Worm (Caenorhabditis elegans) whole organism, young adult: Measurements from ENCODE around the gene ZK688.4.
A peak's percentile ranks its signal among the peaks of the same experiment; 100 is the strongest.

Experiments used
- F49E8.2 ChIP-seq: sonication (generic microtip); optimal IDR thresholded peaks from 3 replicates; lab custom pipeline; 2017; ENCODE audit warnings: missing genetic modification characterization, mild to moderate bottlenecking, missing compliant biosample characterization, antibody characterized with exemption, moderate library complexity; ENCODE audit not compliant: insufficient read depth
- F52B5.7 ChIP-seq: sonication (generic microtip); optimal IDR thresholded peaks from 2 replicates; lab custom pipeline; 2016; ENCODE audit warnings: mild to moderate bottlenecking, missing genetic modification characterization, missing compliant biosample characterization
- F55B11.4 ChIP-seq: sonication (generic microtip); optimal IDR thresholded peaks from 2 replicates; lab custom pipeline; 2016; ENCODE audit warnings: missing compliant biosample characterization, missing genetic modification characterization, borderline replicate concordance; ENCODE audit not compliant: insufficient read depth
- F57A8.1 ChIP-seq: fragments of 200-800 bp; sonication (Bioruptor generic); optimal IDR thresholded peaks from 2 replicates; lab custom pipeline; 2018; ENCODE audit warnings: mild to moderate bottlenecking, missing genetic modification characterization, moderate library complexity, missing compliant biosample characterization
- T07F8.4 ChIP-seq: sonication (generic microtip); optimal IDR thresholded peaks from 2 replicates; lab custom pipeline; 2016; ENCODE audit warnings: mild to moderate bottlenecking, missing genetic modification characterization, moderate library complexity, missing compliant biosample characterization
- T26A5.8 ChIP-seq: sonication (generic microtip); optimal IDR thresholded peaks from 2 replicates; lab custom pipeline; 2016; ENCODE audit warnings: missing genetic modification characterization, missing compliant biosample characterization
- Y56A3A.18 ChIP-seq: fragments of 200-800 bp; sonication (Bioruptor generic); IDR thresholded peaks from 2 replicates; pipeline ENCODE4 v1.3.6; 2022; ENCODE audit warnings: missing genetic modification reagents, missing genetic modification characterization, missing compliant biosample characterization
- Y67H2A.10 ChIP-seq: fragments of 200-800 bp; sonication (Bioruptor generic); conservative IDR thresholded peaks from 2 replicates; pipeline ENCODE4 v1.3.6; 2022; ENCODE audit warnings: missing genetic modification reagents, missing genetic modification characterization, missing compliant biosample characterization
- ama-1 ChIP-seq, 3 experiments: fragments of 150-350 bp in 1 of 3; sonication (generic microtip) in 2 of 3; optimal IDR thresholded peaks; 2 replicates each; lab custom pipeline; 2014 to 2018; ENCODE audit warnings: missing biosample characterization in 2 of 3, missing genetic modification characterization in 2 of 3, missing genetic modification reagents in 2 of 3
- atf-7 ChIP-seq: sonication (generic microtip); optimal IDR thresholded peaks from 2 replicates; lab custom pipeline; 2017; ENCODE audit warnings: mild to moderate bottlenecking, missing genetic modification characterization, missing compliant biosample characterization
- cebp-2 ChIP-seq: fragments of 200-800 bp; sonication (Bioruptor generic); IDR thresholded peaks from 2 replicates; pipeline ENCODE4 v1.3.6; 2022; ENCODE audit warnings: missing genetic modification characterization, missing compliant biosample characterization
- dpff-1 ChIP-seq: sonication (generic microtip); optimal IDR thresholded peaks from 2 replicates; lab custom pipeline; 2017; ENCODE audit warnings: mild to moderate bottlenecking, missing genetic modification characterization, missing compliant biosample characterization
- dpl-1 ChIP-seq: fragments of 150-350 bp; optimal IDR thresholded peaks from 2 replicates; lab custom pipeline; 2014; ENCODE audit warnings: missing biosample characterization, missing genetic modification reagents, missing genetic modification characterization
- efl-1 ChIP-seq: fragments of 150-350 bp; optimal IDR thresholded peaks from 2 replicates; lab custom pipeline; 2014; ENCODE audit warnings: missing biosample characterization, missing genetic modification reagents, missing genetic modification characterization
- egl-44 ChIP-seq: fragments of 200-800 bp; sonication (Bioruptor generic); IDR thresholded peaks from 2 replicates; pipeline ENCODE4 v1.3.6; 2022; ENCODE audit warnings: missing genetic modification reagents, missing genetic modification characterization, missing compliant biosample characterization
- egrh-3 ChIP-seq: fragments of 200-800 bp; sonication (Bioruptor generic); IDR thresholded peaks from 2 replicates; pipeline ENCODE4 v1.3.6; 2022; ENCODE audit warnings: missing genetic modification reagents, missing genetic modification characterization, missing compliant biosample characterization
- fkh-3 ChIP-seq: sonication (generic microtip); optimal IDR thresholded peaks from 2 replicates; lab custom pipeline; 2016; ENCODE audit warnings: mild to moderate bottlenecking, missing genetic modification characterization, missing compliant biosample characterization
- hmg-1.2 ChIP-seq: fragments of 200-800 bp; sonication (Bioruptor generic); IDR thresholded peaks from 2 replicates; pipeline ENCODE4 v1.3.6; 2022; ENCODE audit warnings: missing genetic modification reagents, missing genetic modification characterization, missing compliant biosample characterization
- hmg-20 ChIP-seq: fragments of 200-800 bp; sonication (Bioruptor generic); IDR thresholded peaks from 2 replicates; pipeline ENCODE4 v1.3.6; 2022; ENCODE audit warnings: missing genetic modification reagents, missing genetic modification characterization, missing compliant biosample characterization
- hrde-1 ChIP-seq: sonication (generic microtip); optimal IDR thresholded peaks from 2 replicates; lab custom pipeline; 2016; ENCODE audit warnings: missing genetic modification characterization, mild to moderate bottlenecking, missing compliant biosample characterization, moderate library complexity, missing genotype, missing genetic modification reagents, borderline replicate concordance
- let-526 ChIP-seq: fragments of 200-800 bp; sonication (Bioruptor generic); IDR thresholded peaks from 2 replicates; pipeline ENCODE4 v1.3.6; 2022; ENCODE audit warnings: missing genetic modification reagents, missing genetic modification characterization, missing compliant biosample characterization
- lin-26 ChIP-seq: fragments of 200-800 bp; sonication (Bioruptor generic); IDR thresholded peaks from 2 replicates; pipeline ENCODE4 v1.3.6; 2022; ENCODE audit warnings: missing genetic modification reagents, missing genetic modification characterization, missing compliant biosample characterization
- lin-40 ChIP-seq: sonication (generic microtip); optimal IDR thresholded peaks from 2 replicates; lab custom pipeline; 2016; ENCODE audit warnings: missing genetic modification characterization, mild to moderate bottlenecking, missing compliant biosample characterization, missing genotype, missing genetic modification reagents
- madf-8 ChIP-seq: fragments of 200-800 bp; sonication (Bioruptor generic); conservative IDR thresholded peaks from 2 replicates; pipeline ENCODE4 v1.3.6; 2022; ENCODE audit warnings: missing genetic modification reagents, missing genetic modification characterization, missing compliant biosample characterization
- mel-28 ChIP-seq: sonication (generic microtip); optimal IDR thresholded peaks from 2 replicates; lab custom pipeline; 2016; ENCODE audit warnings: borderline replicate concordance, mild to moderate bottlenecking, missing genetic modification characterization, missing compliant biosample characterization
- nfya-1 ChIP-seq: sonication (generic microtip); optimal IDR thresholded peaks from 2 replicates; lab custom pipeline; 2017; ENCODE audit warnings: antibody characterized with exemption, missing compliant biosample characterization, missing genetic modification characterization, borderline replicate concordance; ENCODE audit not compliant: insufficient read depth
- nhr-80 ChIP-seq: sonication (generic microtip); optimal IDR thresholded peaks from 2 replicates; lab custom pipeline; 2016; ENCODE audit warnings: missing genetic modification characterization, missing compliant biosample characterization
- rec-8 ChIP-seq, 2 experiments: sonication (generic microtip); optimal IDR thresholded peaks; 2 replicates each; lab custom pipeline; 2016; ENCODE audit warnings: mild to moderate bottlenecking in 2 of 2, missing genetic modification characterization in 2 of 2, missing genetic modification reagents in 2 of 2, missing genotype in 2 of 2, missing biosample characterization in 1 of 2, missing compliant biosample characterization in 1 of 2, moderate library complexity in 1 of 2
- somi-1 ChIP-seq: fragments of 200-800 bp; sonication (Bioruptor generic); optimal IDR thresholded peaks from 2 replicates; lab custom pipeline; 2018; ENCODE audit warnings: mild to moderate bottlenecking, missing genetic modification characterization, missing compliant biosample characterization
- unc-62 ChIP-seq: fragments of 150-350 bp; optimal IDR thresholded peaks from 2 replicates; lab custom pipeline; 2014; ENCODE audit warnings: missing biosample characterization, missing genetic modification reagents, missing genetic modification characterization
- ztf-6 ChIP-seq: fragments of 200-800 bp; sonication (Bioruptor generic); IDR thresholded peaks from 2 replicates; pipeline ENCODE4 v1.3.6; 2022; ENCODE audit warnings: missing genetic modification reagents, missing genetic modification characterization, missing compliant biosample characterization

Gene ZK688.4

ce11 chrIII:7860885-7861284 lies 33.9 kb upstream of the ZK688.4 start, which contains the start of gene cuc-1:
Gene cuc-1 (minus strand): TSS chrIII:7860985.
- TF ChIP-seq let-526 (GFP tag; lab: Robert Waterston, UW) (no peak), nhr-80 (peak; percentile 48), dpff-1 (no peak), fkh-3 (tag; lab: Kevin White, UChicago) (no peak)

DNA sequence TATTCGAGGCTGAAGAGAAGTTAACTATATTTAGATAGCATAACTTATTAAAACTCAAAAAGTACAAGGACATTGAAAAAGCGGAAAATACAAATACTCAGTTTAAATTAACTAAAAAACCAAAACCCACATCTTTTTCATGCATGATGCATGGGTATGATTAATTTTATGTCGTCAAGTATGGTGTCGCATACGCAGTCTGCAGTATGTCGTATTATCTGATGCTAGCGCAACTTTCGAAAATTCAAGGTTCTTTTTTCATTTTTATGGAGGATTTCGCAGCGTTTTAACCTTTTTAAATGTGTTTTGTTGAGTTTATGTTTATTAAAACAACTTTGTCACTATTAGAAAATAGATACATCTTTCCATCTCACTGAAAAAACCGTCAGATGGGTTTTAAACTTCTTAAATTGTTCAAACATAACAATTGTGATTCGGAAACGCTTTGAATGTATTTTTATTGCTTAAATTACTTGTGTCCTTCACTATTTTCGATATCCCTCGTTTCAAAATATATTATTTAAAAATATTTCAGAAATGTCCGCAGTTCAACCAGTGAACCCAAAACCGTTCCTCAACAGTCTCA lies 33.2 kb upstream of the ZK688.4 start, which contains the start of gene snr-5:
TSS of gene snr-5 (plus strand) at position 536 of the 586 bp plus-strand sequence.
- TF ChIP-seq Y56A3A.18 (GFP tag; lab: Robert Waterston, UW) (no peak), mel-28 (no peak), ama-1 (optimal IDR thresholded peaks at IDR 0.05; lab: Kevin White, UChicago) (no peak), ama-1 (GFP tag; optimal IDR thresholded peaks at IDR 0.05; lab: Kevin White, UChicago) (peak in 1 of 2 experiments; percentile 18)

DNA sequence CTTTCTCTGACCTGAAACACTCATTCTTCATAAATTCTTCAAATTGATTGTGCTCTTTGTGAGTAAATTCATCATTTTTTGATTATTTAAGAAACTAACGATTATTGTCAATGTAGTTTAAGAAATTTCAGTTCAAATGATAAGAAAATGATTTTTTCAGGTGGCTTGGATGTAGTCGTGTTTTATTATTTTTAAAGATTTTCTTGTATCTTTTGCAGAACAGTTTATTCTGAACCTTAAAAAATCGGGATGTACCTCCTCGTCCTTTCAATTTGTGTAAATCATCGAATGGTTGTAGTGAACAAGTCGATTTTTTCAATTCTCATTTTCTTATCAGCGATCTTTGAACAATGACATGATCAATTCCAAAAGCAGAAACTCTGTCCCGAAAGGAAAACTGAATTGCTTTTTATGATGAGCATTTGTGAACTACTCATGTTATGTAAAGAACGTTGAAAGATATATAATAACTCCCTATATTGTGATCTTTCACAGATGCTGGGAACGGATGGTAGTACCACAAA lies 29.5 kb upstream of the ZK688.4 start, which contains the start of gene slc-17.3:
TSS of gene slc-17.3 (minus strand) at position 51 of the 524 bp plus-strand sequence.
- TF ChIP-seq nhr-80 (peak; percentile 61), egrh-3 (GFP tag; lab: Robert Waterston, UW) (no peak)

- TF ChIP-seq F49E8.2 (no peak), hmg-20 (GFP tag; lab: Robert Waterston, UW) (no peak), efl-1 (no peak), F57A8.1 (GFP tag; lab: Kevin White, UChicago) (no peak), dpl-1 (GFP tag; lab: Kevin White, UChicago) (no peak), hrde-1 (tag; lab: Kevin White, UChicago) (no peak), hmg-1.2 (GFP tag; lab: Robert Waterston, UW) (no peak), Y67H2A.10 (GFP tag; lab: Robert Waterston, UW) (no peak), F52B5.7 (tag; lab: Kevin White, UChicago) (no peak), rec-8 (tag; optimal IDR thresholded peaks at IDR 0.05; lab: Kevin White, UChicago) (no peak), madf-8 (no peak), atf-7 (tag; lab: Kevin White, UChicago) (no peak), T26A5.8 (tag; lab: Kevin White, UChicago) (no peak), T07F8.4 (tag; lab: Kevin White, UChicago) (no peak)
Observed at ce11 chrIII:7866189-7866588, 28.6 kb upstream of the ZK688.4 start, which contains the start of gene cup-4. Gene cup-4 (plus strand): TSS chrIII:7866489.

- TF ChIP-seq F55B11.4 (tag; lab: Kevin White, UChicago) (no peak), somi-1 (GFP tag; lab: Kevin White, UChicago) (peak; percentile 5), ama-1 (optimal IDR thresholded peaks at IDR 0.05; lab: Kevin White, UChicago) (no peak), ama-1 (GFP tag; optimal IDR thresholded peaks at IDR 0.05; lab: Kevin White, UChicago) (no peak), cebp-2 (GFP tag; lab: Robert Waterston, UW) (no peak), nfya-1 (no peak), unc-62 (GFP tag; lab: Kevin White, UChicago) (no peak), lin-40 (tag; lab: Kevin White, UChicago) (peak; percentile 31), egl-44 (no peak), ztf-6 (GFP tag; lab: Robert Waterston, UW) (no peak), lin-26 (GFP tag; lab: Robert Waterston, UW) (peak; percentile 34; the same call in 1 of the 2 replicates)
Observed at ce11 chrIII:7872776-7873175, 22.0 kb upstream of the ZK688.4 start.
